Fruit fly (Drosophila melanogaster): ENCODE results near the gene CG13088.

CG13088 gene

dm6 chr2L:8471667-8472066 is 17.1 kb upstream of the CG13088 start:
- TF ChIP-seq Crg-1 (GFP tag; optimal IDR thresholded peaks at IDR 0.05), result no peak
- no peak for TF ChIP-seq CG11617 (GFP tag; optimal IDR thresholded peaks at IDR 0.05)
- no peak for TF ChIP-seq CG1620 (GFP tag; optimal IDR thresholded peaks at IDR 0.05)
- peak; percentile 20 for TF ChIP-seq kay (GFP tag; ENCODE audit: borderline replicate concordance)

dm6 chr2L:8473448-8473847 is 15.3 kb upstream of the CG13088 start:
- no peak for TF ChIP-seq pad (GFP tag; optimal IDR thresholded peaks at IDR 0.05)
- no peak for TF ChIP-seq ovo (GFP tag; optimal IDR thresholded peaks at IDR 0.05)
- TF ChIP-seq cnc (optimal IDR thresholded peaks at IDR 0.05), result no peak
- TF ChIP-seq CG7101 (tag; optimal IDR thresholded peaks at IDR 0.05), result no peak
- TF ChIP-seq CG11617 (GFP tag; optimal IDR thresholded peaks at IDR 0.05), result no peak
- TF ChIP-seq CG7045 (GFP tag; optimal IDR thresholded peaks at IDR 0.05), result no peak
- no peak for TF ChIP-seq CG1620 (GFP tag; optimal IDR thresholded peaks at IDR 0.05)
- no peak for TF ChIP-seq cic (GFP tag; optimal IDR thresholded peaks at IDR 0.05)
- TF ChIP-seq CG14711 (tag; optimal IDR thresholded peaks at IDR 0.05), result no peak
- TF ChIP-seq CG5204 (GFP tag; optimal IDR thresholded peaks at IDR 0.05), result no peak
- TF ChIP-seq Clk (GFP tag; optimal IDR thresholded peaks at IDR 0.05), result no peak
- no peak for TF ChIP-seq kay (GFP tag; ENCODE audit: borderline replicate concordance)
- TF ChIP-seq CG12768 (GFP tag; optimal IDR thresholded peaks at IDR 0.05), result no peak
- no peak for TF ChIP-seq Mnt (GFP tag; optimal IDR thresholded peaks at IDR 0.05)
- TF ChIP-seq toe (GFP tag; optimal IDR thresholded peaks at IDR 0.05), result no peak
- no peak for TF ChIP-seq Crg-1 (GFP tag; optimal IDR thresholded peaks at IDR 0.05)

- TF ChIP-seq CG7101 (tag; optimal IDR thresholded peaks at IDR 0.05) (no peak), CG5204 (GFP tag; optimal IDR thresholded peaks at IDR 0.05) (no peak), CG11617 (GFP tag; optimal IDR thresholded peaks at IDR 0.05) (no peak), Crg-1 (GFP tag; optimal IDR thresholded peaks at IDR 0.05) (no peak)
Measured at dm6 chr2L:8477049-8477448, 11.7 kb upstream of the CG13088 start, which contains the start of gene CheA29a. Gene CheA29a, plus strand, starts transcription at chr2L:8477349.

dm6 chr2L:8477971-8478370 is 10.8 kb upstream of the CG13088 start:
- no peak for TF ChIP-seq toe (GFP tag; optimal IDR thresholded peaks at IDR 0.05)
- TF ChIP-seq bab1 (GFP tag; optimal IDR thresholded peaks at IDR 0.05), result no peak
- TF ChIP-seq CG11617 (GFP tag; optimal IDR thresholded peaks at IDR 0.05), result no peak
- no peak for TF ChIP-seq CG33017 (tag; optimal IDR thresholded peaks at IDR 0.05)
- TF ChIP-seq Mnt (GFP tag; optimal IDR thresholded peaks at IDR 0.05), result no peak
- TF ChIP-seq kay (GFP tag; ENCODE audit: borderline replicate concordance), result no peak
- TF ChIP-seq ovo (GFP tag; optimal IDR thresholded peaks at IDR 0.05), result no peak
- no peak for TF ChIP-seq pad (GFP tag; optimal IDR thresholded peaks at IDR 0.05)
- no peak for TF ChIP-seq CG7045 (GFP tag; optimal IDR thresholded peaks at IDR 0.05)

- TF ChIP-seq CG1620 (GFP tag; optimal IDR thresholded peaks at IDR 0.05) (no peak), CG12768 (GFP tag; optimal IDR thresholded peaks at IDR 0.05) (no peak), cnc (optimal IDR thresholded peaks at IDR 0.05) (no peak), toe (GFP tag; optimal IDR thresholded peaks at IDR 0.05) (no peak), CG11617 (GFP tag; optimal IDR thresholded peaks at IDR 0.05) (no peak), Crg-1 (GFP tag; optimal IDR thresholded peaks at IDR 0.05) (no peak), cic (GFP tag; optimal IDR thresholded peaks at IDR 0.05) (no peak), ovo (GFP tag; optimal IDR thresholded peaks at IDR 0.05) (no peak), CG7045 (GFP tag; optimal IDR thresholded peaks at IDR 0.05) (no peak), CG33017 (tag; optimal IDR thresholded peaks at IDR 0.05) (no peak), CG7101 (tag; optimal IDR thresholded peaks at IDR 0.05) (no peak), pad (GFP tag; optimal IDR thresholded peaks at IDR 0.05) (no peak), Mnt (GFP tag; optimal IDR thresholded peaks at IDR 0.05) (no peak), CG5204 (GFP tag; optimal IDR thresholded peaks at IDR 0.05) (no peak), CG14711 (tag; optimal IDR thresholded peaks at IDR 0.05) (no peak), bab1 (GFP tag; optimal IDR thresholded peaks at IDR 0.05) (no peak)
Measured at dm6 chr2L:8478379-8478778, 10.4 kb upstream of the CG13088 start.

- no peak for TF ChIP-seq CG7101 (tag; optimal IDR thresholded peaks at IDR 0.05)
- TF ChIP-seq CG5204 (GFP tag; optimal IDR thresholded peaks at IDR 0.05), result no peak
- no peak for TF ChIP-seq Mnt (GFP tag; optimal IDR thresholded peaks at IDR 0.05)
- TF ChIP-seq cic (GFP tag; optimal IDR thresholded peaks at IDR 0.05), result no peak
- no peak for TF ChIP-seq Crg-1 (GFP tag; optimal IDR thresholded peaks at IDR 0.05)
- no peak for TF ChIP-seq CG12768 (GFP tag; optimal IDR thresholded peaks at IDR 0.05)
- TF ChIP-seq bab1 (GFP tag; optimal IDR thresholded peaks at IDR 0.05), result no peak
- TF ChIP-seq CG7045 (GFP tag; optimal IDR thresholded peaks at IDR 0.05), result no peak
- TF ChIP-seq Clk (GFP tag; optimal IDR thresholded peaks at IDR 0.05), result no peak
- TF ChIP-seq cnc (optimal IDR thresholded peaks at IDR 0.05), result no peak
- TF ChIP-seq CG11617 (GFP tag; optimal IDR thresholded peaks at IDR 0.05), result no peak
- TF ChIP-seq ovo (GFP tag; optimal IDR thresholded peaks at IDR 0.05), result no peak
- no peak for TF ChIP-seq kay (GFP tag; ENCODE audit: borderline replicate concordance)
- TF ChIP-seq Hr96 (GFP tag; optimal IDR thresholded peaks at IDR 0.05), result no peak
- TF ChIP-seq CG33017 (tag; optimal IDR thresholded peaks at IDR 0.05), result no peak
- no peak for TF ChIP-seq toe (GFP tag; optimal IDR thresholded peaks at IDR 0.05)
- no peak for TF ChIP-seq tj (GFP tag; optimal IDR thresholded peaks at IDR 0.05)
Measured at dm6 chr2L:8478911-8479706, 9.7 kb upstream of the CG13088 start.

- TF ChIP-seq CG11617 (GFP tag; optimal IDR thresholded peaks at IDR 0.05), result no peak
- peak; percentile 17 for TF ChIP-seq kay (GFP tag; ENCODE audit: borderline replicate concordance)
Measured at dm6 chr2L:8480825-8481224, 8.0 kb upstream of the CG13088 start.

Data from whole organism, adult.